Fruit fly (Drosophila melanogaster) whole organism, embryonic: ENCODE measurements around the gene Pvf2.
A peak's percentile ranks its signal among the peaks of the same experiment; 100 is the strongest.

ENCODE experiments used
- Aef1 ChIP-seq: fragments of 200-800 bp; sonication (Bioruptor generic); IDR thresholded peaks from 3 replicates; pipeline ENCODE4 v1.3.6; 2022; ENCODE audit warnings: missing biosample characterization, missing genetic modification characterization
- Bteb2 ChIP-seq: fragments of 200-800 bp; sonication (Bioruptor generic); optimal IDR thresholded peaks from 2 replicates; lab custom pipeline; 2016; ENCODE audit warnings: missing biosample characterization, missing genetic modification characterization
- CG11456 ChIP-seq: fragments of 200-800 bp; sonication (Bioruptor generic); IDR thresholded peaks from 3 replicates; pipeline ENCODE4 v1.3.6; 2022; ENCODE audit warnings: missing biosample characterization, missing genetic modification characterization
- CG12071 ChIP-seq: fragments of 200-800 bp; sonication (Bioruptor generic); optimal IDR thresholded peaks from 3 replicates; lab custom pipeline; 2018; ENCODE audit warnings: missing biosample characterization, mild to moderate bottlenecking, missing genetic modification characterization
- CG14667 ChIP-seq: fragments of 200-800 bp; sonication (Bioruptor generic); IDR thresholded peaks from 2 replicates; pipeline ENCODE4 v1.3.6; 2022; ENCODE audit warnings: missing biosample characterization, missing genetic modification characterization
- CG17568 ChIP-seq: fragments of 200-800 bp; sonication (Bioruptor generic); optimal IDR thresholded peaks from 2 replicates; lab custom pipeline; 2018; ENCODE audit warnings: missing biosample characterization, mild to moderate bottlenecking, missing genetic modification characterization, moderate library complexity
- CG18011 ChIP-seq: fragments of 200-800 bp; sonication (Bioruptor generic); optimal IDR thresholded peaks from 2 replicates; lab custom pipeline; 2017; ENCODE audit warnings: missing biosample characterization, missing genetic modification characterization, mild to moderate bottlenecking, moderate library complexity, missing genotype
- CG18476 ChIP-seq: fragments of 200-800 bp; sonication (Bioruptor generic); optimal IDR thresholded peaks from 2 replicates; lab custom pipeline; 2016; ENCODE audit warnings: missing biosample characterization, mild to moderate bottlenecking, missing genetic modification characterization
- CG18619 ChIP-seq: fragments of 200-800 bp; sonication (Bioruptor generic); optimal IDR thresholded peaks from 3 replicates; lab custom pipeline; 2017; ENCODE audit warnings: missing biosample characterization, mild to moderate bottlenecking, missing genetic modification characterization
- CG3838 ChIP-seq: fragments of 200-800 bp; sonication (Bioruptor generic); optimal IDR thresholded peaks from 3 replicates; lab custom pipeline; 2016; ENCODE audit warnings: missing biosample characterization, missing genetic modification characterization
- CG4282 ChIP-seq: fragments of 200-800 bp; sonication (Bioruptor generic); optimal IDR thresholded peaks from 2 replicates; lab custom pipeline; 2016; ENCODE audit warnings: missing biosample characterization, missing genetic modification characterization
- CG4328 ChIP-seq: fragments of 200-800 bp; sonication (Bioruptor generic); optimal IDR thresholded peaks from 3 replicates; lab custom pipeline; 2017; ENCODE audit warnings: missing biosample characterization, missing genetic modification reagents, missing genetic modification characterization
- CG43689 ChIP-seq: fragments of 200-800 bp; sonication (Bioruptor generic); IDR thresholded peaks from 2 replicates; pipeline ENCODE4 v1.3.6; 2022; ENCODE audit warnings: missing biosample characterization, missing genetic modification characterization
- CG9609 ChIP-seq: fragments of 200-800 bp; sonication (Bioruptor generic); optimal IDR thresholded peaks from 3 replicates; lab custom pipeline; 2016; ENCODE audit warnings: missing biosample characterization, missing genetic modification characterization
- CG9932 ChIP-seq: fragments of 200-800 bp; sonication (Bioruptor generic); IDR thresholded peaks from 2 replicates; pipeline ENCODE4 v1.3.6; 2022; ENCODE audit warnings: missing biosample characterization, missing genetic modification characterization
- Dek ChIP-seq: fragments of 200-800 bp; sonication (Bioruptor generic); optimal IDR thresholded peaks from 3 replicates; lab custom pipeline; 2019; ENCODE audit warnings: missing biosample characterization, mild to moderate bottlenecking, missing genetic modification characterization, moderate library complexity
- Drgx ChIP-seq: fragments of 200-800 bp; sonication (Bioruptor generic); IDR thresholded peaks from 2 replicates; pipeline ENCODE4 v1.3.6; 2022; ENCODE audit warnings: missing biosample characterization, missing genetic modification characterization
- Elba2 ChIP-seq: fragments of 200-800 bp; sonication (Bioruptor generic); optimal IDR thresholded peaks from 3 replicates; lab custom pipeline; 2016; ENCODE audit warnings: missing biosample characterization, missing genetic modification characterization
- Ets65A ChIP-seq: fragments of 200-800 bp; sonication (Bioruptor generic); peaks from one replicate; lab custom pipeline; 2016; ENCODE audit warnings: missing biosample characterization, missing genetic modification characterization
- Hey ChIP-seq: fragments of 200-800 bp; sonication (Bioruptor generic); optimal IDR thresholded peaks from 3 replicates; lab custom pipeline; 2018; ENCODE audit warnings: missing biosample characterization, mild to moderate bottlenecking, missing genetic modification characterization
- Hmr ChIP-seq: fragments of 200-800 bp; sonication (Bioruptor generic); optimal IDR thresholded peaks from 3 replicates; lab custom pipeline; 2017; ENCODE audit warnings: mild to moderate bottlenecking, missing biosample characterization, missing genetic modification reagents, missing genetic modification characterization
- Hmx ChIP-seq: fragments of 200-800 bp; sonication (Bioruptor generic); optimal IDR thresholded peaks from 2 replicates; lab custom pipeline; 2016; ENCODE audit warnings: missing biosample characterization, missing genetic modification characterization
- Med ChIP-seq: fragments of 200-800 bp; sonication (Bioruptor generic); peaks from one replicate; lab custom pipeline; 2016; ENCODE audit warnings: missing biosample characterization, missing genetic modification characterization, mild to moderate bottlenecking, inconsistent platforms, moderate library complexity
- Nf-YA ChIP-seq: fragments of 200-800 bp; sonication (Bioruptor generic); IDR thresholded peaks from 2 replicates; pipeline ENCODE4 v1.3.6; 2022; ENCODE audit warnings: missing biosample characterization, missing genetic modification characterization
- Optix ChIP-seq: fragments of 200-800 bp; sonication (Bioruptor generic); IDR thresholded peaks from 3 replicates; pipeline ENCODE4 v1.3.6; 2022; ENCODE audit warnings: missing biosample characterization, missing genetic modification characterization
- Ravus ChIP-seq: fragments of 200-800 bp; sonication (Bioruptor generic); IDR thresholded peaks from 2 replicates; pipeline ENCODE4 v1.3.6; 2022; ENCODE audit warnings: missing biosample characterization, missing genetic modification characterization
- Rfx ChIP-seq: fragments of 200-800 bp; sonication (Bioruptor generic); IDR thresholded peaks from 2 replicates; pipeline ENCODE4 v1.3.6; 2022; ENCODE audit warnings: missing biosample characterization, missing genetic modification characterization
- Side ChIP-seq: fragments of 200-800 bp; sonication (Bioruptor generic); optimal IDR thresholded peaks from 2 replicates; lab custom pipeline; 2016; ENCODE audit warnings: missing biosample characterization, missing genetic modification characterization
- Sox100B ChIP-seq: fragments of 200-800 bp; sonication (Bioruptor generic); optimal IDR thresholded peaks from 3 replicates; lab custom pipeline; 2018; ENCODE audit warnings: missing biosample characterization, mild to moderate bottlenecking, missing genetic modification characterization
- Sry-β ChIP-seq: fragments of 200-800 bp; sonication (Bioruptor generic); optimal IDR thresholded peaks from 2 replicates; lab custom pipeline; 2018; ENCODE audit warnings: missing biosample characterization, mild to moderate bottlenecking, missing genetic modification characterization, moderate library complexity
- YL-1 ChIP-seq: fragments of 200-800 bp; sonication (Bioruptor generic); optimal IDR thresholded peaks from 3 replicates; lab custom pipeline; 2017; ENCODE audit warnings: missing biosample characterization, mild to moderate bottlenecking, missing genetic modification characterization
- ac ChIP-seq: fragments of 200-800 bp; sonication (Bioruptor generic); optimal IDR thresholded peaks from 3 replicates; lab custom pipeline; 2017; ENCODE audit warnings: missing biosample characterization, mild to moderate bottlenecking, missing genetic modification characterization
- ara ChIP-seq: fragments of 200-800 bp; sonication (Bioruptor generic); IDR thresholded peaks from 2 replicates; pipeline ENCODE4 v1.3.6; 2022; ENCODE audit warnings: missing biosample characterization, missing genetic modification characterization
- ato ChIP-seq: fragments of 200-800 bp; sonication (Bioruptor generic); IDR thresholded peaks from 2 replicates; pipeline ENCODE4 v1.3.6; 2022; ENCODE audit warnings: missing biosample characterization, missing genetic modification characterization; ENCODE audit not compliant: partially characterized antibody
- az2 ChIP-seq: fragments of 200-800 bp; sonication (Bioruptor generic); optimal IDR thresholded peaks from 3 replicates; lab custom pipeline; 2016; ENCODE audit warnings: missing biosample characterization, missing genetic modification characterization
- bbx ChIP-seq: fragments of 200-800 bp; sonication (Bioruptor generic); IDR thresholded peaks from 2 replicates; pipeline ENCODE4 v1.3.6; 2022; ENCODE audit warnings: missing biosample characterization, missing genetic modification characterization; ENCODE audit not compliant: partially characterized antibody
- bigmax ChIP-seq: fragments of 200-800 bp; sonication (Bioruptor generic); optimal IDR thresholded peaks from 2 replicates; lab custom pipeline; 2018; ENCODE audit warnings: missing biosample characterization, mild to moderate bottlenecking, missing genetic modification characterization
- bowl ChIP-seq: fragments of 200-800 bp; sonication (Bioruptor generic); IDR thresholded peaks from 2 replicates; pipeline ENCODE4 v1.3.6; 2022; ENCODE audit warnings: missing biosample characterization, missing genetic modification characterization
- chif ChIP-seq, 2 experiments: fragments of 200-800 bp; sonication (Bioruptor generic); optimal IDR thresholded peaks; 3 replicates each; lab custom pipeline; 2016; ENCODE audit warnings: missing biosample characterization in 2 of 2, missing genetic modification characterization in 2 of 2
- crol ChIP-seq: fragments of 200-800 bp; sonication (Bioruptor generic); IDR thresholded peaks from 2 replicates; pipeline ENCODE4 v1.3.6; 2022; ENCODE audit warnings: missing biosample characterization, missing genetic modification characterization
- fru ChIP-seq: fragments of >200 bp; optimal IDR thresholded peaks from 2 replicates; lab custom pipeline; 2017
- knrl ChIP-seq: fragments of 200-800 bp; sonication (Bioruptor generic); IDR thresholded peaks from 3 replicates; pipeline ENCODE4 v1.3.6; 2022; ENCODE audit warnings: missing biosample characterization, missing genetic modification characterization; ENCODE audit not compliant: partially characterized antibody
- nerfin-2 ChIP-seq: fragments of 200-800 bp; sonication (Bioruptor generic); IDR thresholded peaks from 2 replicates; pipeline ENCODE4 v1.3.6; 2022; ENCODE audit warnings: missing biosample characterization, missing genetic modification characterization; ENCODE audit not compliant: partially characterized antibody
- pzg ChIP-seq: fragments of 200-800 bp; sonication (Bioruptor generic); optimal IDR thresholded peaks from 3 replicates; lab custom pipeline; 2018; ENCODE audit warnings: missing biosample characterization, mild to moderate bottlenecking, missing genetic modification characterization, moderate library complexity
- sens-2 ChIP-seq: fragments of 200-800 bp; sonication (Bioruptor generic); IDR thresholded peaks from 2 replicates; pipeline ENCODE4 v1.3.6; 2022; ENCODE audit warnings: missing biosample characterization, missing genetic modification characterization
- stc ChIP-seq: fragments of 200-800 bp; sonication (Bioruptor generic); IDR thresholded peaks from 2 replicates; pipeline ENCODE4 v1.3.6; 2022; ENCODE audit warnings: missing biosample characterization, missing genetic modification characterization
- tna ChIP-seq: fragments of 200-800 bp; sonication (Bioruptor generic); IDR thresholded peaks from 2 replicates; pipeline ENCODE4 v1.3.6; 2022; ENCODE audit warnings: missing biosample characterization, missing genetic modification characterization; ENCODE audit not compliant: partially characterized antibody
- trh ChIP-seq: fragments of 200-800 bp; sonication (Bioruptor generic); optimal IDR thresholded peaks from 2 replicates; lab custom pipeline; 2016; ENCODE audit warnings: missing biosample characterization, missing genetic modification characterization
- ttk ChIP-seq: fragments of 200-800 bp; sonication (Bioruptor generic); IDR thresholded peaks from 2 replicates; pipeline ENCODE4 v2.1.2; 2022; ENCODE audit warnings: missing biosample characterization, missing genetic modification characterization
- unc-4 ChIP-seq: fragments of 200-800 bp; sonication (Bioruptor generic); IDR thresholded peaks from 2 replicates; pipeline ENCODE4 v1.3.6; 2022; ENCODE audit warnings: missing biosample characterization, missing genetic modification characterization; ENCODE audit not compliant: partially characterized antibody
- vvl ChIP-seq: fragments of 200-800 bp; sonication (Bioruptor generic); IDR thresholded peaks from 2 replicates; pipeline ENCODE4 v1.3.6; 2022; ENCODE audit warnings: missing biosample characterization, missing genetic modification characterization

The Pvf2 gene

dm6 chr2L:7023614-7024259, 60.7 kb downstream of the Pvf2 start, which contains the start of gene Gart (continued):
- TF ChIP-seq ara, result no peak; the same call in 1 of the 2 replicates
- TF ChIP-seq nerfin-2 (GFP tag; lab: Robert Waterston, UW), result no peak
- TF ChIP-seq CG17568 (GFP tag; lab: Kevin White, UChicago), result no peak
- no peak for TF ChIP-seq stc (GFP tag; lab: Robert Waterston, UW)
- TF ChIP-seq CG4328 (GFP tag; lab: Kevin White, UChicago), result no peak
- TF ChIP-seq tna (GFP tag; lab: Robert Waterston, UW), result no peak
- no peak; the same call in 1 of the 2 replicates for TF ChIP-seq CG43689 (GFP tag; lab: Robert Waterston, UW)
- TF ChIP-seq bbx (GFP tag; lab: Robert Waterston, UW), result no peak
- TF ChIP-seq fru (lab: Kevin White, UChicago), result no peak
- TF ChIP-seq Hmr (GFP tag; lab: Kevin White, UChicago), result peak; percentile 76
- peak; percentile 93 for TF ChIP-seq Ets65A (GFP tag; lab: Kevin White, UChicago)
- peak; percentile 58 for TF ChIP-seq CG4282
- TF ChIP-seq crol (GFP tag; lab: Robert Waterston, UW), result no peak
- peak; percentile 84 for TF ChIP-seq Rfx
- no peak for TF ChIP-seq CG18011 (GFP tag; lab: Kevin White, UChicago)
- TF ChIP-seq CG14667 (GFP tag; lab: Robert Waterston, UW), result no peak
- peak; percentile 58; the same call in 1 of the 2 replicates for TF ChIP-seq ttk
- peak; percentile 62; the same call in 2 of the 3 replicates for TF ChIP-seq Aef1 (GFP tag; lab: Robert Waterston, UW)
- no peak for TF ChIP-seq YL-1 (GFP tag; lab: Kevin White, UChicago)
- peak; percentile 10 for TF ChIP-seq Hmx
- TF ChIP-seq bowl (GFP tag; lab: Robert Waterston, UW), result no peak
- TF ChIP-seq trh (GFP tag; lab: Kevin White, UChicago), result peak; percentile 11
- TF ChIP-seq Hey (tag; lab: Kevin White, UChicago), result no peak
- TF ChIP-seq Dek (tag; lab: Kevin White, UChicago), result peak; percentile 57
- peak; percentile 61; the same call in 1 of the 3 replicates for TF ChIP-seq Optix (GFP tag; lab: Robert Waterston, UW)
- no peak for TF ChIP-seq ato (GFP tag; lab: Robert Waterston, UW)
- peak; percentile 71; the same call in 1 of the 2 replicates for TF ChIP-seq vvl (GFP tag; lab: Robert Waterston, UW)
- TF ChIP-seq Ravus (GFP tag; lab: Robert Waterston, UW), result no peak; the same call in 1 of the 2 replicates
- TF ChIP-seq CG18619 (GFP tag; lab: Kevin White, UChicago), result peak; percentile 43
- TF ChIP-seq Sox100B (GFP tag; lab: Kevin White, UChicago), result no peak
- TF ChIP-seq CG9609 (GFP tag; lab: Kevin White, UChicago), result peak; percentile 69
- peak; percentile 72 for TF ChIP-seq Side (GFP tag; lab: Kevin White, UChicago)
- TF ChIP-seq pzg (GFP tag; lab: Kevin White, UChicago), result no peak
- TF ChIP-seq CG9932 (GFP tag; lab: Robert Waterston, UW), result peak; percentile 69
- no peak for TF ChIP-seq CG3838 (GFP tag; lab: Kevin White, UChicago)
- peak; percentile 68; the same call in 1 of the 3 replicates for TF ChIP-seq CG11456 (GFP tag; lab: Robert Waterston, UW)
- peak; percentile 96 for TF ChIP-seq Med (GFP tag; lab: Kevin White, UChicago)
- TF ChIP-seq chif (GFP tag; optimal IDR thresholded peaks at IDR 0.05; lab: Kevin White, UChicago), result peak; percentile 53 to 56
- no peak for TF ChIP-seq bigmax (GFP tag; lab: Kevin White, UChicago)
- TF ChIP-seq ac (GFP tag; lab: Kevin White, UChicago), result no peak
- TF ChIP-seq Nf-YA (GFP tag; lab: Robert Waterston, UW), result no peak
- TF ChIP-seq Bteb2 (GFP tag; lab: Kevin White, UChicago), result peak; percentile 66
- no peak for TF ChIP-seq Sry-β (GFP tag; lab: Kevin White, UChicago)
- no peak for TF ChIP-seq CG12071 (GFP tag; lab: Kevin White, UChicago)
- TF ChIP-seq knrl (GFP tag; lab: Robert Waterston, UW), result no peak
- TF ChIP-seq Drgx (GFP tag; lab: Robert Waterston, UW), result peak; percentile 52; the same call in 1 of the 2 replicates
- TF ChIP-seq CG18476 (GFP tag; lab: Kevin White, UChicago), result peak; percentile 64
- peak; percentile 57 for TF ChIP-seq az2 (GFP tag; lab: Kevin White, UChicago)
- no peak for TF ChIP-seq Elba2 (GFP tag; lab: Kevin White, UChicago)
- no peak for TF ChIP-seq sens-2
- TF ChIP-seq unc-4, result no peak
